Worm (Caenorhabditis elegans) whole organism, midembryonic: Measurements from ENCODE around the gene Y54G2A.12.

ENCODE experiments used
- T22C8.4 ChIP-seq: fragments of 200-800 bp; sonication (Bioruptor generic); IDR thresholded peaks from 2 replicates; pipeline ENCODE4 v1.3.6; 2022; ENCODE audit warnings: missing genetic modification characterization, missing compliant biosample characterization
- cog-1 ChIP-seq: sonication (generic microtip); optimal IDR thresholded peaks from 2 replicates; lab custom pipeline; 2016; ENCODE audit warnings: missing genetic modification characterization, missing compliant biosample characterization
- flt-1 ChIP-seq: fragments of 200-800 bp; sonication (Bioruptor generic); IDR thresholded peaks from 2 replicates; pipeline ENCODE4 v1.3.6; 2022; ENCODE audit warnings: missing genetic modification characterization, missing compliant biosample characterization
- klf-2 ChIP-seq: fragments of 200-800 bp; sonication (Bioruptor generic); conservative IDR thresholded peaks from 2 replicates; pipeline ENCODE4 v1.3.6; 2022; ENCODE audit warnings: missing genetic modification reagents, missing genetic modification characterization, missing compliant biosample characterization
- med-1 ChIP-seq: sonication (generic microtip); optimal IDR thresholded peaks from 2 replicates; lab custom pipeline; 2017; ENCODE audit warnings: missing genetic modification characterization, mild to moderate bottlenecking, missing compliant biosample characterization, antibody characterized with exemption, missing genetic modification reagents; ENCODE audit not compliant: insufficient read depth
- ref-1 ChIP-seq: fragments of 200-800 bp; sonication (Bioruptor generic); conservative IDR thresholded peaks from 2 replicates; pipeline ENCODE4 v1.3.6; 2022; ENCODE audit warnings: missing genetic modification reagents, missing genetic modification characterization, missing compliant biosample characterization
- tab-1 ChIP-seq: fragments of 200-800 bp; sonication (Bioruptor generic); IDR thresholded peaks from 2 replicates; pipeline ENCODE4 v1.3.6; 2022; ENCODE audit warnings: missing genetic modification characterization, missing compliant biosample characterization
- ztf-23 ChIP-seq: fragments of 200-800 bp; sonication (Bioruptor generic); IDR thresholded peaks from 2 replicates; pipeline ENCODE4 v1.3.6; 2022; ENCODE audit warnings: missing genetic modification reagents, missing genetic modification characterization, missing compliant biosample characterization

DNA sequence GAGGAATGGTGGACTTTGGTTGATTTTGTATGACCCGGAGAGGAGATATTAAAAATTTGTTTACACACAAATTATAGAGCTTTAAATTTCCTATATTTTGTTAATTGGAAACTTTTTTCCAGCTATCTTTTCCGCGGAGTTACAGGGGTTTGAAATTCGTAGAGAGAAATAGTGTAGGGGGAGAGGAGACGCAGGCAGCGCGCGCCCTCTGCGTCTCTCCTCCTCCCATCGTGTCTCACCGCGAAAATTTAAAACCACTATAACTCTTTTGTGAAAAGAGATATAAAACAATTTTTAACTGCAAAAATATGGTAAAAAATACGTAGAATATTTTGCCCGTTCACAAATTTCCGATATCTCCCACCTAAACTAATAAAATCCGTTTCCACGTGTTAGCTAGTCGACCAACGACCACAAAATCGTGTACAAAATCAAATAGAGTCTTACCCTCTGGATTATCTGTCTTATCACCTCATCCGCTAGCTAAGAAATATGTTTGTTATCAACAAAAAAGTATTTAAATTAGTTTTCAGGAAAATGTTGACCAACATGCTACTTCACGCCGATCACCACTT lies 40.1 kb downstream of the Y54G2A.12 start, which contains the start of gene nhr-277:
- TF ChIP-seq ztf-23 (no peak), med-1 (GFP tag; lab: Kevin White, UChicago) (no peak), flt-1 (GFP tag; lab: Robert Waterston, UW) (no peak), klf-2 (GFP tag; lab: Robert Waterston, UW) (no peak), tab-1 (no peak), cog-1 (tag; lab: Kevin White, UChicago) (no peak), T22C8.4 (GFP tag; lab: Robert Waterston, UW) (no peak), ref-1 (no peak)
